Worm (Caenorhabditis elegans) whole organism, young adult: ENCODE measurements around the gene nhr-78.

Experiments
- B0336.3 ChIP-seq: fragments of 200-800 bp; sonication (Bioruptor generic); IDR thresholded peaks from 2 replicates; pipeline ENCODE4 v1.3.6; 2022; ENCODE audit warnings: missing genetic modification characterization, missing compliant biosample characterization
- F57A8.1 ChIP-seq: fragments of 200-800 bp; sonication (Bioruptor generic); optimal IDR thresholded peaks from 2 replicates; lab custom pipeline; 2018; ENCODE audit warnings: mild to moderate bottlenecking, missing genetic modification characterization, moderate library complexity, missing compliant biosample characterization
- T07F8.4 ChIP-seq: sonication (generic microtip); optimal IDR thresholded peaks from 2 replicates; lab custom pipeline; 2016; ENCODE audit warnings: mild to moderate bottlenecking, missing genetic modification characterization, moderate library complexity, missing compliant biosample characterization
- Y56A3A.18 ChIP-seq: fragments of 200-800 bp; sonication (Bioruptor generic); IDR thresholded peaks from 2 replicates; pipeline ENCODE4 v1.3.6; 2022; ENCODE audit warnings: missing genetic modification reagents, missing genetic modification characterization, missing compliant biosample characterization
- Y95B8A.8 ChIP-seq: fragments of 200-800 bp; sonication (Bioruptor generic); IDR thresholded peaks from 2 replicates; pipeline ENCODE4 v1.3.6; 2022; ENCODE audit warnings: missing genetic modification reagents, missing genetic modification characterization, missing compliant biosample characterization
- aptf-2 ChIP-seq: fragments of 200-800 bp; sonication (Bioruptor generic); conservative IDR thresholded peaks from 2 replicates; pipeline ENCODE4 v1.3.6; 2022; ENCODE audit warnings: missing genetic modification reagents, missing genetic modification characterization, missing compliant biosample characterization
- attf-3 ChIP-seq: fragments of 200-800 bp; sonication (Bioruptor generic); conservative IDR thresholded peaks from 2 replicates; pipeline ENCODE4 v1.3.6; 2022; ENCODE audit warnings: missing genetic modification reagents, missing genetic modification characterization, missing compliant biosample characterization
- cebp-1 ChIP-seq, 2 experiments: fragments of 200-800 bp in 1 of 2; sonication (Bioruptor generic) in 1 of 2; sonication (generic microtip) in 1 of 2; IDR thresholded peaks in 1 of 2; optimal IDR thresholded peaks in 1 of 2; 2 replicates each; pipeline versions ENCODE4 v1.3.6 to Lab custom; 2017 to 2022; ENCODE audit warnings: missing compliant biosample characterization in 2 of 2, missing genetic modification characterization in 2 of 2, mild to moderate bottlenecking in 1 of 2, missing genetic modification reagents in 1 of 2, moderate library complexity in 1 of 2
- cebp-2 ChIP-seq: fragments of 200-800 bp; sonication (Bioruptor generic); IDR thresholded peaks from 2 replicates; pipeline ENCODE4 v1.3.6; 2022; ENCODE audit warnings: missing genetic modification characterization, missing compliant biosample characterization
- dox-1 ChIP-seq: fragments of 200-800 bp; sonication (Bioruptor generic); IDR thresholded peaks from 2 replicates; pipeline ENCODE4 v1.3.6; 2022; ENCODE audit warnings: missing genetic modification reagents, missing genetic modification characterization, missing compliant biosample characterization
- efl-1 ChIP-seq: fragments of 150-350 bp; optimal IDR thresholded peaks from 2 replicates; lab custom pipeline; 2014; ENCODE audit warnings: missing biosample characterization, missing genetic modification reagents, missing genetic modification characterization
- egl-18 ChIP-seq: fragments of 200-800 bp; sonication (Bioruptor generic); IDR thresholded peaks from 2 replicates; pipeline ENCODE4 v1.3.6; 2022; ENCODE audit warnings: missing genetic modification reagents, missing genetic modification characterization, missing compliant biosample characterization
- egl-44 ChIP-seq: fragments of 200-800 bp; sonication (Bioruptor generic); IDR thresholded peaks from 2 replicates; pipeline ENCODE4 v1.3.6; 2022; ENCODE audit warnings: missing genetic modification reagents, missing genetic modification characterization, missing compliant biosample characterization
- egrh-3 ChIP-seq: fragments of 200-800 bp; sonication (Bioruptor generic); IDR thresholded peaks from 2 replicates; pipeline ENCODE4 v1.3.6; 2022; ENCODE audit warnings: missing genetic modification reagents, missing genetic modification characterization, missing compliant biosample characterization
- ekl-4 ChIP-seq: fragments of 200-800 bp; sonication (Bioruptor generic); IDR thresholded peaks from 2 replicates; pipeline ENCODE4 v1.3.6; 2022; ENCODE audit warnings: missing genetic modification reagents, missing genetic modification characterization, missing compliant biosample characterization
- ets-4 ChIP-seq: fragments of 200-800 bp; sonication (Bioruptor generic); optimal IDR thresholded peaks from 2 replicates; lab custom pipeline; 2018; ENCODE audit warnings: mild to moderate bottlenecking, missing genetic modification characterization, missing compliant biosample characterization
- fkh-3 ChIP-seq: sonication (generic microtip); optimal IDR thresholded peaks from 2 replicates; lab custom pipeline; 2016; ENCODE audit warnings: mild to moderate bottlenecking, missing genetic modification characterization, missing compliant biosample characterization
- hmg-1.2 ChIP-seq: fragments of 200-800 bp; sonication (Bioruptor generic); IDR thresholded peaks from 2 replicates; pipeline ENCODE4 v1.3.6; 2022; ENCODE audit warnings: missing genetic modification reagents, missing genetic modification characterization, missing compliant biosample characterization
- hmg-20 ChIP-seq: fragments of 200-800 bp; sonication (Bioruptor generic); IDR thresholded peaks from 2 replicates; pipeline ENCODE4 v1.3.6; 2022; ENCODE audit warnings: missing genetic modification reagents, missing genetic modification characterization, missing compliant biosample characterization
- lin-40 ChIP-seq: sonication (generic microtip); optimal IDR thresholded peaks from 2 replicates; lab custom pipeline; 2016; ENCODE audit warnings: missing genetic modification characterization, mild to moderate bottlenecking, missing compliant biosample characterization, missing genotype, missing genetic modification reagents
- lin-54 ChIP-seq: fragments of 200-800 bp; sonication (Bioruptor generic); optimal IDR thresholded peaks from 2 replicates; lab custom pipeline; 2018; ENCODE audit warnings: mild to moderate bottlenecking, missing genetic modification characterization, missing compliant biosample characterization
- madf-3 ChIP-seq: fragments of 200-800 bp; sonication (Bioruptor generic); IDR thresholded peaks from 2 replicates; pipeline ENCODE4 v1.3.6; 2022; ENCODE audit warnings: missing genetic modification reagents, missing genetic modification characterization, missing compliant biosample characterization
- nfya-1 ChIP-seq: sonication (generic microtip); optimal IDR thresholded peaks from 2 replicates; lab custom pipeline; 2017; ENCODE audit warnings: antibody characterized with exemption, missing compliant biosample characterization, missing genetic modification characterization, borderline replicate concordance; ENCODE audit not compliant: insufficient read depth
- nfya-2 ChIP-seq: fragments of 200-800 bp; sonication (Bioruptor generic); IDR thresholded peaks from 2 replicates; pipeline ENCODE4 v1.3.6; 2022; ENCODE audit warnings: missing genetic modification reagents, missing genetic modification characterization, missing compliant biosample characterization
- nhr-80 ChIP-seq: sonication (generic microtip); optimal IDR thresholded peaks from 2 replicates; lab custom pipeline; 2016; ENCODE audit warnings: missing genetic modification characterization, missing compliant biosample characterization
- rcor-1 ChIP-seq: fragments of 200-800 bp; sonication (Bioruptor generic); IDR thresholded peaks from 2 replicates; pipeline ENCODE4 v1.3.6; 2022; ENCODE audit warnings: missing genetic modification reagents, missing genetic modification characterization, missing compliant biosample characterization
- sdz-38 ChIP-seq: sonication (generic microtip); optimal IDR thresholded peaks from 2 replicates; lab custom pipeline; 2016; ENCODE audit warnings: missing genotype, missing genetic modification characterization, missing compliant biosample characterization
- snpc-1.1 ChIP-seq: sonication (generic microtip); optimal IDR thresholded peaks from 2 replicates; lab custom pipeline; 2017; ENCODE audit warnings: missing genetic modification characterization, mild to moderate bottlenecking, missing compliant biosample characterization, antibody characterized with exemption, moderate library complexity, missing genotype, missing genetic modification reagents; ENCODE audit not compliant: insufficient read depth
- snpc-4 ChIP-seq, 5 experiments: fragments of 150-350 bp in 1 of 5; sonication (generic microtip) in 4 of 5; optimal IDR thresholded peaks; 2 replicates each; lab custom pipeline; 2014 to 2018; ENCODE audit warnings: missing genetic modification characterization in 5 of 5, missing biosample characterization in 3 of 5, antibody characterized with exemption in 2 of 5, mild to moderate bottlenecking in 2 of 5, missing compliant biosample characterization in 2 of 5, missing genotype in 2 of 5, moderate library complexity in 2 of 5, missing genetic modification reagents in 1 of 5
- tbp1 ChIP-seq: fragments of 200-800 bp; sonication (Bioruptor generic); optimal IDR thresholded peaks from 2 replicates; lab custom pipeline; 2018; ENCODE audit warnings: mild to moderate bottlenecking, missing genetic modification characterization, missing compliant biosample characterization
- unc-130 ChIP-seq: sonication (generic microtip); optimal IDR thresholded peaks from 2 replicates; lab custom pipeline; 2016; ENCODE audit warnings: missing genetic modification reagents, missing genetic modification characterization, missing compliant biosample characterization
- zfh-2 ChIP-seq: fragments of 200-800 bp; sonication (Bioruptor generic); conservative IDR thresholded peaks from 2 replicates; pipeline ENCODE4 v1.3.6; 2022; ENCODE audit warnings: missing genetic modification reagents, missing genetic modification characterization, missing compliant biosample characterization
- ztf-22 ChIP-seq: fragments of 200-800 bp; sonication (Bioruptor generic); optimal IDR thresholded peaks from 2 replicates; lab custom pipeline; 2018; ENCODE audit warnings: mild to moderate bottlenecking, missing genetic modification characterization, moderate library complexity, missing compliant biosample characterization
- ztf-3 ChIP-seq: fragments of 200-800 bp; sonication (Bioruptor generic); optimal IDR thresholded peaks from 2 replicates; lab custom pipeline; 2018; ENCODE audit warnings: mild to moderate bottlenecking, missing genetic modification characterization, missing compliant biosample characterization

The nhr-78 gene

DNA sequence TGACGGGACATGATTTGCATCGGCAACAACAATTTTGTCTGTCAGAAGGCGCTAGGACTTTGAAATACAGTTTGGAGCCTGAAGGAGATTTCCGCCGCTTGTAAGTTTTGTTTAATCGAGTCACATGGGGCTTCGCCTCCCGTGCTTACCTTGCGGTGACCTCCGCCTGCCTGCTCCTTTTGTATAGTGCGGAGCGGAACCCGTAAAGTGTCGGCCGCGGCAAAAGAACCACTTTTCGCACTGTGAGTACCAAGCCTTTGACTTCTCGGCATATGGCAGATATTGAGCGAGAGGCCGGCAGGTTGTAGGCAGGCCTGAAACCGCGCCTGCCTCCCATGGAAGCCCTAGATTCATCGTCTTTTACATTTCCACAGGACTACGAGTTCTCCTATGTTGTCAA, 11.7 kb downstream of the nhr-78 start:
- TF ChIP-seq efl-1 (GFP tag; lab: Kevin White, UChicago) = no peak
- TF ChIP-seq zfh-2 = peak; percentile 64
- TF ChIP-seq rcor-1 (GFP tag; lab: Robert Waterston, UW) = no peak
- TF ChIP-seq snpc-1.1 = peak; percentile 41
- peak; percentile 33 for TF ChIP-seq snpc-4 (GFP tag; optimal IDR thresholded peaks at IDR 0.05; lab: Kevin White, UChicago)
- TF ChIP-seq snpc-4 (tag; optimal IDR thresholded peaks at IDR 0.05; lab: Kevin White, UChicago) = peak in 2 of 4 experiments; percentile 8 to 83
- peak; percentile 43; the same call in 1 of the 2 replicates for TF ChIP-seq hmg-1.2

DNA sequence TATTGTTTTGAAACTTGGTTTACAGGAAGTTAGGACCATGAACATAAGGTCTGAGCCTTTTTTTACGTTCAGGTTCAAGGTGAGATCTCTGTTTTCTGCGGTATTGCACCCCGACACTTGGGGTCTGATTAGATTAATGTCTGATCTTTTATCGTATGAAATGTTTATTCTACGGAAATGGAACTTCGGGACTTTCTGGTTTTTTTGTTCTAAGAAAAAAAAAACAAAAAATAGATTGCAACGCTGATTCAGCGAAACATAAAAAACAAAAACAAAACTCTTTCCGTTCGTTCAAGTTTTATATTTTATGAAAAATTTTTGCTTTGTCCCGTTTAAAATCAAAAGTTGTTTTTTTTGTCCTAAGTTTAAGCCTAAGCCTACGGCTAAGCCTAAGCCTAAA, 12.5 kb downstream of the nhr-78 start, which contains the start of gene F36A4.5:
Gene F36A4.5 (plus strand): TSS at position 301 of the 400 bp plus-strand sequence.
- TF ChIP-seq tbp1 (GFP tag; lab: Kevin White, UChicago) (no peak), rcor-1 (GFP tag; lab: Robert Waterston, UW) (no peak), ekl-4 (GFP tag; lab: Robert Waterston, UW) (no peak), egl-44 (no peak)

DNA sequence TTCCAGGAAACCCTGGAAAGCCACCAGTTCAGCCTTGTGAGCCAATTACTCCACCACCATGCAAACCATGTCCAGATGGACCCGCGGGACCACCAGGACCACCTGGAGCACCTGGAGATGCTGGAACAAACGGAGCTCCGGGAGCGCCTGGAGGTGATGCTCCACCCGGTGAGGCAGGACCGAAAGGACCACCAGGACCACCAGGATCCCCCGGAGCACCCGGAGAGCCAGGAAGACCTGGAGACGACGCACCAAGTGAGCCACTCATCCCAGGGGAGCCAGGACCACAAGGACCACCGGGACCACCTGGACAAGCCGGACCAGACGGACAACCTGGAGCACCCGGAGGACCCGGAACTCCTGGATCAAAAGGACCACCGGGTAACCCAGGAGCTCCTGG, 13.0 kb downstream of the nhr-78 start:
- peak; percentile 96 for TF ChIP-seq zfh-2
- TF ChIP-seq attf-3 (GFP tag; lab: Robert Waterston, UW) = 0 out of 2 replicates have a peak, but pooled peaks have one; percentile 1
- TF ChIP-seq egrh-3 (GFP tag; lab: Robert Waterston, UW) = peak; percentile 97
- no peak for TF ChIP-seq nfya-2

DNA sequence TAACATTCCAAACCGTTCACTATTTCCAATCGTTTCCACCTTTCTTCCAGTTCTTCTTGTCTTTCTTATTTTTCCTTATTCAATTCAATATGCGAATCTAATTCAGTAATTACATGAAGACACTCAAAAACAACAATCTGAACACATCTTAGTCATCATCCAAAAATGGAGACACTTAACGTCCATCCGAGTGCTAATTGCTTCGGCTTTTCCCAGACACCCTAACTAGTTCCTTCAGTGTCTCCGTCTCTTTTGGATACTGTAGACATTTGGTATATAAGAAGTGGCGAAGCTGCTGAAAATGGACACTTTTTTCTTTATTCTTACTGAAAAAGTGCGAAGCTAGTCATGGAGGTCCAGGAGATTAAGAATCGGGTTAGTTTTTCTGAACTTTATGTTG, 14.7 kb downstream of the nhr-78 start, which contains the start of gene col-33:
Gene col-33 (plus strand): TSS at position 301 of the 400 bp plus-strand sequence.
- no peak for TF ChIP-seq cebp-1 (GFP tag; IDR thresholded peaks at IDR 0.05; lab: Robert Waterston, UW)
- no peak for TF ChIP-seq cebp-1 (tag; optimal IDR thresholded peaks at IDR 0.05; lab: Kevin White, UChicago)
- no peak for TF ChIP-seq cebp-2
- no peak for TF ChIP-seq unc-130 (GFP tag; lab: Kevin White, UChicago)
- no peak for TF ChIP-seq lin-54
- no peak for TF ChIP-seq nfya-1 (tag; lab: Kevin White, UChicago)
- no peak for TF ChIP-seq ztf-3 (GFP tag; lab: Kevin White, UChicago)
- no peak for TF ChIP-seq sdz-38 (tag; lab: Kevin White, UChicago)
- TF ChIP-seq Y56A3A.18 (GFP tag; lab: Robert Waterston, UW) = no peak
- TF ChIP-seq F57A8.1 (GFP tag; lab: Kevin White, UChicago) = no peak
- TF ChIP-seq ets-4 (GFP tag; lab: Kevin White, UChicago) = no peak
- TF ChIP-seq fkh-3 (tag; lab: Kevin White, UChicago) = no peak
- TF ChIP-seq egl-18 (GFP tag; lab: Robert Waterston, UW) = no peak
- no peak for TF ChIP-seq aptf-2 (GFP tag; lab: Robert Waterston, UW)
- TF ChIP-seq lin-40 (tag; lab: Kevin White, UChicago) = no peak
- TF ChIP-seq B0336.3 (GFP tag; lab: Robert Waterston, UW) = no peak
- TF ChIP-seq ztf-22 (GFP tag; lab: Kevin White, UChicago) = no peak
- TF ChIP-seq madf-3 (GFP tag; lab: Robert Waterston, UW) = no peak
- TF ChIP-seq Y95B8A.8 (GFP tag; lab: Robert Waterston, UW) = no peak

DNA sequence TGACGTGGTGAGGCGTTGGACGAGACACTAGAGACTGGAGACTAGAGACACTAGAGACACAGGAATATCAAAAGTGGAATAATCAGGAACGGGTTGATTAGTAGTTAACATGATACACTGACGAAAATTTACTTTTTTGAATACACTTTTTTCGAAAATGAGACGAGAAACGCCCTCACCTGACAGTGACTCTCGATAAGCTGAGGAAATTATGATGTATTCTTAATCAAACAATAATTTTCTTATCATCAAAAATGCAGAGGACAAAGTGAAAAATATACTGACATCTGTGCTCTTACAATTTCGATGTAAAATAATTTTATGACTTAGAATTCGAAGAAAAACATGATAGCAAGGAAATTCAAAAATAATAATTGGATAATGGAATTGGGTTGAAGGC, 18.2 kb downstream of the nhr-78 start:
- no peak for TF ChIP-seq rcor-1 (GFP tag; lab: Robert Waterston, UW)
- no peak for TF ChIP-seq cebp-1 (GFP tag; IDR thresholded peaks at IDR 0.05; lab: Robert Waterston, UW)
- no peak for TF ChIP-seq cebp-1 (tag; optimal IDR thresholded peaks at IDR 0.05; lab: Kevin White, UChicago)
- no peak for TF ChIP-seq T07F8.4
- no peak for TF ChIP-seq hmg-20
- peak; percentile 45 for TF ChIP-seq nhr-80 (tag; lab: Kevin White, UChicago)
- TF ChIP-seq dox-1 (GFP tag; lab: Robert Waterston, UW) = 0 out of 2 replicates have a peak, but pooled peaks have one; percentile 40
